Worm (Caenorhabditis elegans) whole organism, L4 larva: ENCODE data around the gene B0563.8.
"Not testable (repeated sequence)": the region's sequence is repeated elsewhere in the genome, so short reads cannot be mapped to it uniquely, and the experiment has no call there.

Source experiments
- F44E2.7 ChIP-seq: fragments of 200-800 bp; sonication (Bioruptor generic); IDR thresholded peaks from 2 replicates; pipeline ENCODE4 v2.1.2; 2022; ENCODE audit warnings: missing genetic modification characterization, missing compliant biosample characterization
- F49E8.2 ChIP-seq: sonication (generic microtip); optimal IDR thresholded peaks from 2 replicates; lab custom pipeline; 2016; ENCODE audit warnings: missing compliant biosample characterization, mild to moderate bottlenecking, missing genetic modification characterization, borderline replicate concordance
- aha-1 ChIP-seq: fragments of 150-350 bp; peaks from one replicate; lab custom pipeline; 2014; ENCODE audit warnings: missing biosample characterization, missing genetic modification characterization
- ama-1 ChIP-seq: fragments of 150-350 bp; optimal IDR thresholded peaks from 2 replicates; lab custom pipeline; 2014; ENCODE audit warnings: inconsistent platforms, mixed read lengths
- arid-1 ChIP-seq: fragments of 200-800 bp; sonication (Bioruptor generic); conservative IDR thresholded peaks from 2 replicates; pipeline ENCODE4 v1.3.6; 2022; ENCODE audit warnings: missing genetic modification reagents, missing genetic modification characterization, missing compliant biosample characterization
- attf-4 ChIP-seq: sonication (generic microtip); optimal IDR thresholded peaks from 3 replicates; lab custom pipeline; 2017; ENCODE audit warnings: missing biosample characterization, missing genetic modification characterization
- ceh-20 ChIP-seq: fragments of 200-800 bp; sonication (Bioruptor generic); IDR thresholded peaks from 2 replicates; pipeline ENCODE4 v1.3.6; 2022; ENCODE audit warnings: missing genetic modification reagents, missing genetic modification characterization, missing compliant biosample characterization
- ceh-32 ChIP-seq: sonication (generic microtip); optimal IDR thresholded peaks from 2 replicates; lab custom pipeline; 2016; ENCODE audit warnings: mild to moderate bottlenecking, missing genetic modification characterization, missing compliant biosample characterization; ENCODE audit not compliant: poor library complexity
- ceh-82 ChIP-seq: sonication (generic microtip); optimal IDR thresholded peaks from 2 replicates; lab custom pipeline; 2017; ENCODE audit warnings: missing biosample characterization, missing genetic modification characterization
- hif-1 ChIP-seq, 2 experiments: sonication (generic microtip); optimal IDR thresholded peaks; 2 replicates each; lab custom pipeline; 2016 to 2017; ENCODE audit warnings: missing compliant biosample characterization in 2 of 2, missing genetic modification characterization in 2 of 2, missing genetic modification reagents in 2 of 2, missing genotype in 2 of 2, mild to moderate bottlenecking in 1 of 2
- hlh-30 ChIP-seq: sonication (generic microtip); optimal IDR thresholded peaks from 2 replicates; lab custom pipeline; 2017; ENCODE audit warnings: antibody characterized with exemption, mild to moderate bottlenecking, missing genetic modification characterization, missing compliant biosample characterization; ENCODE audit not compliant: insufficient read depth
- hmg-1.1 ChIP-seq: fragments of 200-800 bp; sonication (Bioruptor generic); IDR thresholded peaks from 2 replicates; pipeline ENCODE4 v1.3.6; 2022; ENCODE audit warnings: missing genetic modification reagents, missing genetic modification characterization, missing compliant biosample characterization
- lim-7 ChIP-seq: fragments of 200-800 bp; sonication (Bioruptor generic); IDR thresholded peaks from 2 replicates; pipeline ENCODE4 v1.3.6; 2022; ENCODE audit warnings: missing genetic modification characterization, missing compliant biosample characterization
- lin-1 ChIP-seq: fragments of 200-800 bp; sonication (Bioruptor generic); IDR thresholded peaks from 2 replicates; pipeline ENCODE4 v1.3.6; 2022; ENCODE audit warnings: missing genetic modification reagents, missing genetic modification characterization, missing compliant biosample characterization
- lin-29 ChIP-seq: fragments of 200-800 bp; sonication (Bioruptor generic); IDR thresholded peaks from 2 replicates; pipeline ENCODE4 v1.3.6; 2022; ENCODE audit warnings: missing genetic modification reagents, missing genetic modification characterization, missing compliant biosample characterization
- lir-3 ChIP-seq: sonication (generic microtip); optimal IDR thresholded peaks from 2 replicates; lab custom pipeline; 2016; ENCODE audit warnings: mild to moderate bottlenecking, missing genetic modification characterization, missing compliant biosample characterization
- madf-9 ChIP-seq: fragments of 200-800 bp; sonication (Bioruptor generic); conservative IDR thresholded peaks from 2 replicates; pipeline ENCODE4 v1.3.6; 2022; ENCODE audit warnings: missing genetic modification reagents, missing genetic modification characterization, missing compliant biosample characterization
- mdl-1 ChIP-seq, 2 experiments: fragments of 150-350 bp in 1 of 2; sonication (generic microtip) in 1 of 2; optimal IDR thresholded peaks; 2 replicates each; lab custom pipeline; 2014 to 2017; ENCODE audit warnings: missing biosample characterization in 2 of 2, missing genetic modification characterization in 2 of 2
- nhr-10 ChIP-seq: fragments of 150-350 bp; optimal IDR thresholded peaks from 2 replicates; lab custom pipeline; 2014; ENCODE audit warnings: missing biosample characterization, missing genetic modification characterization
- nhr-102 ChIP-seq: sonication (generic microtip); optimal IDR thresholded peaks from 2 replicates; lab custom pipeline; 2016; ENCODE audit warnings: mild to moderate bottlenecking, missing genetic modification characterization, moderate library complexity, missing compliant biosample characterization
- nhr-41 ChIP-seq: fragments of 200-800 bp; sonication (Bioruptor generic); IDR thresholded peaks from 2 replicates; pipeline ENCODE4 v1.3.6; 2022; ENCODE audit warnings: missing genetic modification reagents, missing genetic modification characterization, missing compliant biosample characterization
- nhr-42 ChIP-seq: fragments of 200-800 bp; sonication (Bioruptor generic); IDR thresholded peaks from 2 replicates; pipeline ENCODE4 v1.3.6; 2022; ENCODE audit warnings: missing genetic modification characterization, missing compliant biosample characterization
- nhr-6 ChIP-seq: fragments of 150-350 bp; optimal IDR thresholded peaks from 2 replicates; lab custom pipeline; 2014; ENCODE audit warnings: missing biosample characterization, missing genetic modification characterization
- unc-62 ChIP-seq, 3 experiments: fragments of 150-350 bp in 1 of 3; sonication (generic microtip); optimal IDR thresholded peaks in 2 of 3; peaks in 1 of 3; 1 replicate in 1 of 3; 2 replicates in 2 of 3; lab custom pipeline; 2014 to 2017; ENCODE audit warnings: missing biosample characterization in 3 of 3, missing genetic modification characterization in 3 of 3, missing genetic modification reagents in 3 of 3, missing genotype in 1 of 3
- zag-1 ChIP-seq: fragments of 150-350 bp; optimal IDR thresholded peaks from 2 replicates; lab custom pipeline; 2014; ENCODE audit warnings: missing biosample characterization, missing genetic modification characterization
- zfp-3 ChIP-seq: fragments of 200-800 bp; sonication (Bioruptor generic); conservative IDR thresholded peaks from 2 replicates; pipeline ENCODE4 v1.3.6; 2022; ENCODE audit warnings: missing genetic modification reagents, missing genetic modification characterization, missing compliant biosample characterization
- ztf-11 ChIP-seq: fragments of 150-350 bp; optimal IDR thresholded peaks from 2 replicates; lab custom pipeline; 2014; ENCODE audit warnings: missing biosample characterization, missing genetic modification characterization

Gene B0563.8

DNA sequence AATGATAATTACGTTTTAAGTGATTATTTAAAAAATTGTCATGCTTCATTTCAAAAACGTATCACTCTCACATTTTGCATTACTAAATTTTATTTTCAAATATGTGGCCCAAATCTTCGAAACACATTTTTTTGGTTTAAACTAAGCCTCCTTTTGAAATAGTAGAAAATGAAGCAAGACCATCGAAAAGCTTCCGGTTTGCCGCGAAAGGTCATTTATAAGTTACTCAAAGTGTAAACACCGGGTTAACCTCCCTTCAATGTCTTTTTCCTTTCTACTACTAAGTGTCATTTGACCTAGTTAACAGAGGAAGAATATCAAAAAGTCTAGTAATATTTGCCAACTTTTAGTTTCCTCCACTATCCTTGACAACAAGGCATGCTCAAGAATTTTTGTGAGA lies 32.4 kb upstream of the B0563.8 start:
- TF ChIP-seq lin-1 (GFP tag; lab: Robert Waterston, UW), result no peak
- peak in 1 of 2 experiments; percentile 93 for TF ChIP-seq unc-62 (GFP tag; optimal IDR thresholded peaks at IDR 0.05 in 1 of 2; lab: Kevin White, UChicago)
- TF ChIP-seq unc-62 (tag; optimal IDR thresholded peaks at IDR 0.05; lab: Kevin White, UChicago), result no peak
- no peak for TF ChIP-seq hif-1 (tag; optimal IDR thresholded peaks at IDR 0.05; lab: Kevin White, UChicago)
- no peak for TF ChIP-seq attf-4 (tag; lab: Kevin White, UChicago)

DNA sequence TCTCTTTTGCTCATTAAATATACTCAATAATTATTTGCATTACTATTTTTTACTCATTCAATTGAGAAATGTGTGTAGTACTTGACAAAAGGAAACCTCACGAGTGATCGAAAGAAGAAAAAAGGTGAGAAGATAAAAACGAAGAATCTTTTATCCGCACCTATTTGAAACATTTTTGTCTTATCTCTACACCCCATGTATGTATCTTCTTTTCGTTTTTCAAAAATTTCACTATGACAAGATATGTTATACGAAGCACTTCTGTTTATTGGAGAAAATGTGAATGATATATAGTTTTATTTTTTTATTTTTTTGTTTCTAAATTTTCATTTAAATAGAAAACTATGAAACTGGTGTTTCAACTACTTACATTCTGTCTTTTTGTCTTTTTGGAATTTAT lies 30.7 kb upstream of the B0563.8 start:
- TF ChIP-seq unc-62 (GFP tag; optimal IDR thresholded peaks at IDR 0.05 in 1 of 2; lab: Kevin White, UChicago) (peak in 1 of 2 experiments; percentile 53), unc-62 (tag; optimal IDR thresholded peaks at IDR 0.05; lab: Kevin White, UChicago) (no peak), nhr-41 (GFP tag; lab: Robert Waterston, UW) (no peak), ceh-20 (GFP tag; lab: Robert Waterston, UW) (no peak), arid-1 (GFP tag; lab: Robert Waterston, UW) (no peak), zfp-3 (GFP tag; lab: Robert Waterston, UW) (no peak), aha-1 (tag; lab: Kevin White, UChicago) (no peak), nhr-10 (tag; lab: Kevin White, UChicago) (no peak), mdl-1 (tag; optimal IDR thresholded peaks at IDR 0.05; lab: Kevin White, UChicago) (no peak), ama-1 (lab: Kevin White, UChicago) (no peak)

DNA sequence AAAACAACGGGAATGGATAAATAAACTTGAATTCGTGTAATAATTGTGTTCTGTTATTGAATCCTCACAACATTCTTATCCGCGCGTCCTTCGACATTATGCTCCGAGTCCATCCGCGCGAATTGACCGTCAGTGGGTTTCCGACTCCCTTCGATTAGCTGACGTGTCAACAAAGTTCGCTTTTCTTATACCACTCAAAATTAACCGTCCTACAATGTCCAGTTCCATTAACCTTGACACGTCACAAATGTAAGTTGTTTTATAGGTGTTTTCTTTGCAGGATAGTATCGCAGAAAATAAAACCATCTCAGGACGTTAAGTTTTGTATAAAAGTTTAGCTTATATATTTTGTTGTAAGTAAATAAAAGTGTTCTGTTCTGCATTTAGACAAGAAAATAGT lies 29.2 kb upstream of the B0563.8 start, which contains the start of gene crb-3:
crb-3 (plus strand) TSS at position 301 of the 400 bp plus-strand sequence.
- not testable (repeated sequence) for TF ChIP-seq ceh-32 (tag; lab: Kevin White, UChicago); nhr-102; lin-29 (GFP tag; lab: Robert Waterston, UW)
- TF ChIP-seq, all 104 proteins: peak for 0; not testable (repeated sequence) for 104

- TF ChIP-seq F44E2.7 (GFP tag; lab: Robert Waterston, UW), result no peak
- no peak for TF ChIP-seq ceh-82
- no peak for TF ChIP-seq lir-3 (tag; lab: Kevin White, UChicago)
- TF ChIP-seq madf-9 (GFP tag; lab: Robert Waterston, UW), result no peak
- peak; percentile 96 for TF ChIP-seq aha-1 (tag; lab: Kevin White, UChicago)
- no peak for TF ChIP-seq hlh-30 (tag; lab: Kevin White, UChicago)
- no peak for TF ChIP-seq zag-1 (tag; lab: Kevin White, UChicago)
- no peak for TF ChIP-seq nhr-42 (GFP tag; lab: Robert Waterston, UW)
- no peak for TF ChIP-seq ztf-11 (tag; lab: Kevin White, UChicago)
- no peak for TF ChIP-seq nhr-10 (tag; lab: Kevin White, UChicago)
- no peak for TF ChIP-seq F49E8.2 (tag; lab: Kevin White, UChicago)
- peak in 1 of 2 experiments; percentile 77 for TF ChIP-seq unc-62 (GFP tag; optimal IDR thresholded peaks at IDR 0.05 in 1 of 2; lab: Kevin White, UChicago)
- no peak for TF ChIP-seq unc-62 (tag; optimal IDR thresholded peaks at IDR 0.05; lab: Kevin White, UChicago)
- no peak for TF ChIP-seq nhr-6 (tag; lab: Kevin White, UChicago)
- no peak for TF ChIP-seq hmg-1.1 (GFP tag; lab: Robert Waterston, UW)
Measured at ce11 chrX:9195375-9196098, 21.2 kb upstream of the B0563.8 start.

- TF ChIP-seq lim-7 (GFP tag; lab: Robert Waterston, UW), result no peak
- peak; percentile 93 for TF ChIP-seq aha-1 (tag; lab: Kevin White, UChicago)
- TF ChIP-seq unc-62 (GFP tag; optimal IDR thresholded peaks at IDR 0.05 in 1 of 2; lab: Kevin White, UChicago), result peak in 1 of 2 experiments; percentile 70
- no peak for TF ChIP-seq unc-62 (tag; optimal IDR thresholded peaks at IDR 0.05; lab: Kevin White, UChicago)
Measured at ce11 chrX:9194081-9194480, 19.8 kb upstream of the B0563.8 start.
